Worm (Caenorhabditis elegans) whole organism, midembryonic: Measurements from ENCODE around the gene Y37E11AL.2.

Source experiments
- T22C8.4 ChIP-seq: fragments of 200-800 bp; sonication (Bioruptor generic); IDR thresholded peaks from 2 replicates; pipeline ENCODE4 v1.3.6; 2022; ENCODE audit warnings: missing genetic modification characterization, missing compliant biosample characterization
- cog-1 ChIP-seq: sonication (generic microtip); optimal IDR thresholded peaks from 2 replicates; lab custom pipeline; 2016; ENCODE audit warnings: missing genetic modification characterization, missing compliant biosample characterization
- flt-1 ChIP-seq: fragments of 200-800 bp; sonication (Bioruptor generic); IDR thresholded peaks from 2 replicates; pipeline ENCODE4 v1.3.6; 2022; ENCODE audit warnings: missing genetic modification characterization, missing compliant biosample characterization
- klf-2 ChIP-seq: fragments of 200-800 bp; sonication (Bioruptor generic); conservative IDR thresholded peaks from 2 replicates; pipeline ENCODE4 v1.3.6; 2022; ENCODE audit warnings: missing genetic modification reagents, missing genetic modification characterization, missing compliant biosample characterization
- med-1 ChIP-seq: sonication (generic microtip); optimal IDR thresholded peaks from 2 replicates; lab custom pipeline; 2017; ENCODE audit warnings: missing genetic modification characterization, mild to moderate bottlenecking, missing compliant biosample characterization, antibody characterized with exemption, missing genetic modification reagents; ENCODE audit not compliant: insufficient read depth
- ref-1 ChIP-seq: fragments of 200-800 bp; sonication (Bioruptor generic); conservative IDR thresholded peaks from 2 replicates; pipeline ENCODE4 v1.3.6; 2022; ENCODE audit warnings: missing genetic modification reagents, missing genetic modification characterization, missing compliant biosample characterization
- tab-1 ChIP-seq: fragments of 200-800 bp; sonication (Bioruptor generic); IDR thresholded peaks from 2 replicates; pipeline ENCODE4 v1.3.6; 2022; ENCODE audit warnings: missing genetic modification characterization, missing compliant biosample characterization
- ztf-23 ChIP-seq: fragments of 200-800 bp; sonication (Bioruptor generic); IDR thresholded peaks from 2 replicates; pipeline ENCODE4 v1.3.6; 2022; ENCODE audit warnings: missing genetic modification reagents, missing genetic modification characterization, missing compliant biosample characterization
- ztf-29 ChIP-seq: fragments of 200-800 bp; sonication (Bioruptor generic); IDR thresholded peaks from 2 replicates; pipeline ENCODE4 v1.3.6; 2022; ENCODE audit warnings: missing genetic modification reagents, missing genetic modification characterization, missing compliant biosample characterization

The Y37E11AL.2 gene

DNA sequence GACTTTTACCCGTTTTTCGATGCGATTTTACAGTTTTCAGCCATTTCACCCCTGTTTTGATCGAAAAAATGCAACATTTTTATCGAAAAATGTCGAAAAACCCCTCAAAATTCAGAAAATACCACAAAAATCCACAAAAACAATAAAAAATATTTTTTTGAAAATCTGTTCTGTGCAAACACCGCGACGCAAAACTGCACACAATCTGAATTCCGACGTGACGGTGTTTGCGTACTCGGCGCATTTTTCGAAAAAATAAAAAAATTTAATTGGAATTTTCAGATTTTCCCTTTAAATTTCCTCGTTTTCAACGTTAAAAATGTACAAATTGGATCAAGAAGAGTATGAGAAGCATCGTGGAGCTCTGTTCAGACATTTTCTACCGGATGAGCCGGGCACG, 27.5 kb downstream of the Y37E11AL.2 start, which contains the start of gene smgl-2:
TSS of gene smgl-2 (plus strand) at position 320 of the 400 bp plus-strand sequence.
- TF ChIP-seq ztf-23 (GFP tag; lab: Robert Waterston, UW) (no peak), flt-1 (no peak), cog-1 (peak; percentile 38), ref-1 (GFP tag; lab: Robert Waterston, UW) (no peak)

DNA sequence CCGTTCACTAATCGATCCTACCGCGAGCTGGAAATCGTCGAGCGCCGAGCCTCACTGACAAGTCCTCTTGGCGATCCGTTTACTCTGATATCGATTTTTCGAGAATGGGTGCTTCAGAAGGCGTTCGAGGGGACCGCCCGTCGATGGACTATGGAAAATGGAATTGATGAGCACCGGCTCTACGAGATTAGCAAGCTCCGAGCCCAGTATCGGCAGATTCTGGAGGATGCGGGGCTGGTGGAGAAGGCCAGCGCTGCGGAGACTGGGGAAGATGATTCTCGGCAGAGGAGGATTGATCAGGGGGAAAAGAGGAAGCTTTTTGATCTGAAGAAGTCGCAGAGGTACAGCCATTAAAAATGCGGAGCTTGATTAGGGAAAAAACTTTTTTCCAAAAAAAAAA, 33.1 kb downstream of the Y37E11AL.2 start:
- TF ChIP-seq tab-1 (GFP tag; lab: Robert Waterston, UW): no peak
- TF ChIP-seq ref-1 (GFP tag; lab: Robert Waterston, UW): no peak
- no peak for TF ChIP-seq ztf-23 (GFP tag; lab: Robert Waterston, UW)
- no peak for TF ChIP-seq flt-1
- TF ChIP-seq cog-1: no peak
- no peak for TF ChIP-seq T22C8.4 (GFP tag; lab: Robert Waterston, UW)
- TF ChIP-seq med-1 (GFP tag; lab: Kevin White, UChicago): no peak
- no peak for TF ChIP-seq ztf-29 (GFP tag; lab: Robert Waterston, UW)
- TF ChIP-seq klf-2 (GFP tag; lab: Robert Waterston, UW): no peak

DNA sequence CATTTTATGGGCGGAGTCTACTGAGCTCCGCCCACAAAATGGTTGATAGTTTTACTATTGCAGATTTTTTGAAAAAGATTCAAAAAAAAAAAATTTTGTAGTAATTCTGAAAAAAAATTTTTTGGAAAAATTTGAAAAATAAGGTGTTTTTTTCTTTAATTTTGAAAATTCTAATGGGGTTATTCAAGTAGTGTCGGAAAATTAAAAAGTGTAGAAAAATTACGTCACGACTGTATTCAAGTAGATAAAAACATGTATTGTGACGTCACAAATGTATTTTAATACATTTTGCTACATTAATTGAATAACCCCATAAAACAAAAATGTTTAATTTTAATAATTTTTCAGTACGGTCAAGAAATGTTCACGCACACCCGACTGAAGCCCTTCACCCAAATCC, 35.0 kb downstream of the Y37E11AL.2 start:
- TF ChIP-seq ztf-23 (GFP tag; lab: Robert Waterston, UW): no peak
- TF ChIP-seq med-1 (GFP tag; lab: Kevin White, UChicago): no peak
- TF ChIP-seq ref-1 (GFP tag; lab: Robert Waterston, UW): no peak
- no peak for TF ChIP-seq cog-1
- no peak for TF ChIP-seq klf-2 (GFP tag; lab: Robert Waterston, UW)
- TF ChIP-seq flt-1: no peak

DNA sequence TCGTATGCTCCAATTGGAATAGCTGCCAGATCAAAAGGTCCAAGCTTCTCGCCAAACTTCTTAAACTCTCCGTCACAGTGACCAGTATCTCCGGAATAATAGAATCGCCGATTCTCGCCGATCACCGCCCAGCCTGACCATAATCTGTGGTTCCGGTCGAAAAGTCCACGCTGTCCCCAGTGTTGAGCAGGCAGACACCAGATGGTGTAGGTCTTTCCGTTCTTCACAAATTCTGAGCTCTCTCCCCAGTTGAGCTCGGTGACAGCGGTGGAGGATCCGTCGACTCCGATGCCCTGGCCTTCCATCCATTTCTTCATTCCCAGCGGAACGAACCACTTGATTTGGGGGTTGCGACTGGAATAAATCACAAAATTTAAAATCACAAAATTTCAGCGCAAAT, 37.9 kb downstream of the Y37E11AL.2 start:
- TF ChIP-seq flt-1 (no peak), tab-1 (GFP tag; lab: Robert Waterston, UW) (no peak), ztf-23 (GFP tag; lab: Robert Waterston, UW) (no peak), ztf-29 (GFP tag; lab: Robert Waterston, UW) (no peak), ref-1 (GFP tag; lab: Robert Waterston, UW) (no peak), klf-2 (GFP tag; lab: Robert Waterston, UW) (no peak), med-1 (GFP tag; lab: Kevin White, UChicago) (no peak), cog-1 (no peak), T22C8.4 (GFP tag; lab: Robert Waterston, UW) (no peak)

DNA sequence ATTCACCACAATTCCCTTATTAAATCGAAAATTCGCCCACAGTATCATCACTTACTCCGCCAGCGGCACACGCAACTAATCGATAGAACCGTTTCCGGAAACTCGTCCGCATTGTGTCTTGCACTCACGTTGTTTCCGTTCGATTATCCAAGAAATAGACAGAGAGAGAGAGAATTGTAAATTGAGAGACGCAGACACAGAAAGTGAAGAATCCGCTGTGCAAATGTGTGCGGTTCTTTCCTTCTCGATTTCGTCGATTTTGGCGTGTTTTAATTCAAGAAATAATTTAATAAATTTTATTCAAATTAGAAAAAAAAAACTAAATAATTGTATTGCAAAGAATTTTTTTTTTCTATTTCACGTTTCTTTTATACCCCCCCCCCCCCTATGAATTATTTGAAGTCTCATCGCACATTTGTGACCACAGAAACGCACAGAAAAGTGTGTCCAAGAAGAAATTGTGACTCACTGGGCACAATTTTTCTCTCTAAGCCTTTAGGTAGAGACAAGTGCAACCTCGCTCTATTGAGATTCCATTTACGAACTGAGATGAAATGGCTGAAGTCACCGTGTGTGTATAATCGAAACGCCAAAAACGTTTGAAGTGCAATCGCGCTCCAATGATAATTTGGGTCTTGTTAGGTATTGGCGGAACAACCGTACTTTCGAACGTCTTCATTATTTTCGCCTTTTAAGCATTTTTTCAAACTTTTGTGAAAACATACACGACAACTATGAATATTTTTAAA, 40.5 kb downstream of the Y37E11AL.2 start, which contains the start of gene nape-2:
TSS of gene nape-2 (minus strand) at position 271 of the 749 bp plus-strand sequence.
- TF ChIP-seq T22C8.4 (GFP tag; lab: Robert Waterston, UW) (peak; percentile 36; the same call in 1 of the 2 replicates), ref-1 (GFP tag; lab: Robert Waterston, UW) (no peak), klf-2 (GFP tag; lab: Robert Waterston, UW) (no peak), med-1 (GFP tag; lab: Kevin White, UChicago) (no peak), ztf-29 (GFP tag; lab: Robert Waterston, UW) (no peak), tab-1 (GFP tag; lab: Robert Waterston, UW) (no peak), ztf-23 (GFP tag; lab: Robert Waterston, UW) (no peak), flt-1 (no peak)

DNA sequence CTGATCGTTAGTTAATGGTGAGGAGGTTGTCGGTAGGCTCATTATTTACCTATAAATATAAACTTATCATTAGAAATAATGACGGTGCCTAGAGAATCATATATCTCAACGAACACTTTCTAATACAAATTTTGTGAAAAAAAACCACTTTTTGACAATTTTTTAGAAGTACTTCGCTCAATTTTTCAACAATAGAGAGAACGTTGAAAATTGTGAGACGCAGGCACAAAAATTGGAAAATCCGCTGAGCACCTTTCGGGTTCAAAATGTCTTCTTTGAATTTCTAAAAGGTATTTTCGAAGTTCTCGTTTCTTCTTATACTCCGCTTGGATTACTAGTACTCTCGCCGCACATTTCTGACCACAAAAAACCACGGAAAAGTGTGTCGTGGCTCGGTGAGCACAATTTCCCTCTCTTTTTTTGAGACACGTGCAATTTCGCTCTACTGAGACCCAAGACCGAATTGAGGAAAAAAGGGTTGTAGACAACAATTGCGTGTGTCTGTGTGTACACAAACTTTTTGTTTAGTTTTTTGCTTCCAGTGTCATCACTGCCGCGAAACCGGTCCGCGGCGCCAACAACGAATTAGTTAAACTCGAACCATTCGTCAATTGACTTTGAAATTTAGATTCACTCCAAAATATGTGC, 42.7 kb downstream of the Y37E11AL.2 start, which contains the start of gene nape-1:
TSS of gene nape-1 (minus strand) at position 51 of the 648 bp plus-strand sequence.
- TF ChIP-seq klf-2 (GFP tag; lab: Robert Waterston, UW): no peak
- no peak for TF ChIP-seq flt-1
- no peak for TF ChIP-seq ztf-29 (GFP tag; lab: Robert Waterston, UW)
- TF ChIP-seq ref-1 (GFP tag; lab: Robert Waterston, UW): no peak

DNA sequence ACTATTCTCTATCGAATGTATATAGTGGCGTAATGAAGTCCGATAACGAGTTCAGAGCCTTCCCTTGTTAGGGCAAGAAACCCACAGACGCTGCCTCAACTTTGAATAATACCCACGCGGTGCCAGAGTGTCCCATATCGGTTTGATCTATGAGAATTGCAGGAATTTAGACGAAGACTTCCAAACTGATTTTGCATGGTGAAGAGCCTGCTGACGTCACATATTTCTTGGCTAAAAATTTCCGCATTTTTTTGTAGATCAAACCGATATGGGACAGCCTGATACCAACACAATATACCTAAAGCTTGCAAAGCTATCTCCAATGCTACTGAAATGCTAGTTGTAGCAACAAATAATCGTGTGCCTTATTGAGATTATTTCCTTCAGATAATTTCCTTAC, 43.6 kb downstream of the Y37E11AL.2 start:
- TF ChIP-seq cog-1: no peak
- TF ChIP-seq T22C8.4 (GFP tag; lab: Robert Waterston, UW): no peak
- TF ChIP-seq med-1 (GFP tag; lab: Kevin White, UChicago): no peak
- no peak for TF ChIP-seq ztf-23 (GFP tag; lab: Robert Waterston, UW)
- TF ChIP-seq ref-1 (GFP tag; lab: Robert Waterston, UW): no peak
- TF ChIP-seq tab-1 (GFP tag; lab: Robert Waterston, UW): no peak
- TF ChIP-seq klf-2 (GFP tag; lab: Robert Waterston, UW): no peak
- no peak for TF ChIP-seq flt-1
- TF ChIP-seq ztf-29 (GFP tag; lab: Robert Waterston, UW): no peak

DNA sequence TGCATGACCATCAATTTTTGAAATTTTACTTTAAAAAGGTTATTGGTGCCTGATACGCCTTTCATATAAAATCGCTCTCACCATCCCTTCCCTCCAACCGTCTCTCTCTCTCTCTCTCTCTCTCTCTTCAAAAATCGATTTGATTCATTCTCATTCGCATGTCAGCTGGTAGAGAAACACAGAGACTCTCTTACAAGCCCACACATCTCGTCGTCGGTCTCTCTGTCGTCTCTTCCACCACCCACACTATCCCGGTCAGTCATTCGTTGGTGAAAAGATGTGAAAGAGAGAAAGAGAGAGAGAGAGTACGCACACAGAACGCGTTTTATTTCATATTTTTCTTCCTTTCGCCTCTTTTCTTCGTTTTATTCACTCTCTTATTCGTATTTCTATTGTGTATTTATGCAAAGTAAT, 44.1 kb downstream of the Y37E11AL.2 start:
- peak; percentile 79 for TF ChIP-seq cog-1
- TF ChIP-seq T22C8.4 (GFP tag; lab: Robert Waterston, UW): peak; percentile 85
- TF ChIP-seq ref-1 (GFP tag; lab: Robert Waterston, UW): no peak
- no peak for TF ChIP-seq ztf-29 (GFP tag; lab: Robert Waterston, UW)
- no peak for TF ChIP-seq klf-2 (GFP tag; lab: Robert Waterston, UW)
- TF ChIP-seq tab-1 (GFP tag; lab: Robert Waterston, UW): no peak
- TF ChIP-seq med-1 (GFP tag; lab: Kevin White, UChicago): no peak
- TF ChIP-seq ztf-23 (GFP tag; lab: Robert Waterston, UW): no peak
- TF ChIP-seq flt-1: 0 out of 2 replicates have a peak, but pooled peaks have one; percentile 47

DNA sequence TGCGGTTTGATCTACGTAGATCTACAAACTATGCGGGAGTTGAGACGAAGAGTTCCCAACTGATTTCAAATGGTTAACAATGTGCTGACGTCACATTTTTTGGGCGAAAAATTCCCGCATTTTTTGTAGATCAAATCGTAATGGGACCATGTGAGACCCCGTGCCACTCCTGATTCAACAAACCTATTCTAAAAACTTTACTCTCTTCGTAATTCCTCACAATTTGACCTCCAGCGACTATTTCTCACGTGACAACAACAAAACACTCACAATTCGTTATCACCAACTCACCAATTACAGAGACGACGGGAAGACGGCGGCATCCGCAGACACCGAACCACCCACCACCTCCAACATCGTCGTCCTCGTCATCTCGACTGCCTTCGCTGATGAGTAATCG, 45.4 kb downstream of the Y37E11AL.2 start, which contains the start of gene siah-1:
TSS of gene siah-1 (plus strand) at position 301 of the 400 bp plus-strand sequence.
- TF ChIP-seq T22C8.4 (GFP tag; lab: Robert Waterston, UW): no peak
- TF ChIP-seq ztf-23 (GFP tag; lab: Robert Waterston, UW): no peak
- TF ChIP-seq flt-1: no peak
- TF ChIP-seq klf-2 (GFP tag; lab: Robert Waterston, UW): no peak
- no peak for TF ChIP-seq ztf-29 (GFP tag; lab: Robert Waterston, UW)
- TF ChIP-seq med-1 (GFP tag; lab: Kevin White, UChicago): no peak
- no peak for TF ChIP-seq tab-1 (GFP tag; lab: Robert Waterston, UW)
- TF ChIP-seq cog-1: no peak
